Worm (Caenorhabditis elegans) whole organism, L4 larva: Measurements from ENCODE around the gene cutl-28.

Experiments used
- D1046.2 ChIP-seq: fragments of 200-800 bp; sonication (Bioruptor generic); IDR thresholded peaks from 2 replicates; pipeline ENCODE4 v1.3.6; 2022; ENCODE audit warnings: missing genetic modification characterization, missing compliant biosample characterization
- F37D6.2 ChIP-seq: sonication (generic microtip); optimal IDR thresholded peaks from 2 replicates; lab custom pipeline; 2016; ENCODE audit warnings: mild to moderate bottlenecking, missing genetic modification characterization, missing compliant biosample characterization
- F44E2.7 ChIP-seq: fragments of 200-800 bp; sonication (Bioruptor generic); IDR thresholded peaks from 2 replicates; pipeline ENCODE4 v2.1.2; 2022; ENCODE audit warnings: missing genetic modification characterization, missing compliant biosample characterization
- R02D3.7 ChIP-seq: fragments of 150-350 bp; sonication (generic microtip); optimal IDR thresholded peaks from 3 replicates; lab custom pipeline; 2014; ENCODE audit warnings: missing biosample characterization, missing genetic modification characterization
- T20F7.1 ChIP-seq: fragments of 200-800 bp; sonication (Bioruptor generic); optimal IDR thresholded peaks from 2 replicates; lab custom pipeline; 2018; ENCODE audit warnings: mild to moderate bottlenecking, missing genetic modification characterization, missing compliant biosample characterization
- Y5F2A.4 ChIP-seq: fragments of 200-800 bp; sonication (Bioruptor generic); optimal IDR thresholded peaks from 2 replicates; lab custom pipeline; 2018; ENCODE audit warnings: mild to moderate bottlenecking, missing genetic modification characterization, missing compliant biosample characterization
- ZK337.2 ChIP-seq: fragments of 200-800 bp; sonication (Bioruptor generic); IDR thresholded peaks from 2 replicates; pipeline ENCODE4 v1.3.6; 2022; ENCODE audit warnings: missing genetic modification reagents, missing genetic modification characterization, missing compliant biosample characterization
- arid-1 ChIP-seq: fragments of 200-800 bp; sonication (Bioruptor generic); conservative IDR thresholded peaks from 2 replicates; pipeline ENCODE4 v1.3.6; 2022; ENCODE audit warnings: missing genetic modification reagents, missing genetic modification characterization, missing compliant biosample characterization
- ceh-20 ChIP-seq: fragments of 200-800 bp; sonication (Bioruptor generic); IDR thresholded peaks from 2 replicates; pipeline ENCODE4 v1.3.6; 2022; ENCODE audit warnings: missing genetic modification reagents, missing genetic modification characterization, missing compliant biosample characterization
- ceh-28 ChIP-seq: fragments of 150-350 bp; optimal IDR thresholded peaks from 2 replicates; lab custom pipeline; 2014; ENCODE audit warnings: missing biosample characterization, missing genetic modification reagents, missing genetic modification characterization
- ceh-32 ChIP-seq: sonication (generic microtip); optimal IDR thresholded peaks from 2 replicates; lab custom pipeline; 2016; ENCODE audit warnings: mild to moderate bottlenecking, missing genetic modification characterization, missing compliant biosample characterization; ENCODE audit not compliant: poor library complexity
- ceh-44 ChIP-seq: fragments of 200-800 bp; sonication (Bioruptor generic); IDR thresholded peaks from 2 replicates; pipeline ENCODE4 v1.3.6; 2022; ENCODE audit warnings: missing genetic modification reagents, missing genetic modification characterization, missing compliant biosample characterization
- ceh-62 ChIP-seq: sonication (generic microtip); optimal IDR thresholded peaks from 2 replicates; lab custom pipeline; 2017; ENCODE audit warnings: missing biosample characterization, missing genetic modification characterization
- cey-2 ChIP-seq: sonication (generic microtip); optimal IDR thresholded peaks from 3 replicates; lab custom pipeline; 2017; ENCODE audit warnings: missing genetic modification characterization, mild to moderate bottlenecking, missing compliant biosample characterization, antibody characterized with exemption, borderline replicate concordance; ENCODE audit not compliant: insufficient read depth
- ctbp-1 ChIP-seq: fragments of 200-800 bp; sonication (Bioruptor generic); IDR thresholded peaks from 2 replicates; pipeline ENCODE4 v1.3.6; 2022; ENCODE audit warnings: missing genetic modification reagents, missing genetic modification characterization, missing compliant biosample characterization
- daf-12 ChIP-seq: fragments of 150-350 bp; optimal IDR thresholded peaks from 2 replicates; lab custom pipeline; 2014; ENCODE audit warnings: missing biosample characterization, missing genetic modification reagents, missing genetic modification characterization
- daf-19 ChIP-seq: fragments of 200-800 bp; sonication (Bioruptor generic); conservative IDR thresholded peaks from 2 replicates; pipeline ENCODE4 v1.3.6; 2022; ENCODE audit warnings: missing genetic modification characterization, missing compliant biosample characterization
- dmd-6 ChIP-seq: fragments of 200-800 bp; sonication (Bioruptor generic); IDR thresholded peaks from 2 replicates; pipeline ENCODE4 v1.3.6; 2022; ENCODE audit warnings: missing genetic modification reagents, missing genetic modification characterization, missing compliant biosample characterization
- dmd-8 ChIP-seq: fragments of 200-800 bp; sonication (Bioruptor generic); IDR thresholded peaks from 2 replicates; pipeline ENCODE4 v1.3.6; 2022; ENCODE audit warnings: missing genetic modification characterization, missing compliant biosample characterization
- dmd-9 ChIP-seq: fragments of 200-800 bp; sonication (Bioruptor generic); IDR thresholded peaks from 2 replicates; pipeline ENCODE4 v1.3.6; 2022; ENCODE audit warnings: missing genetic modification reagents, missing genetic modification characterization, missing compliant biosample characterization
- duxl-1 ChIP-seq: sonication (generic microtip); optimal IDR thresholded peaks from 2 replicates; lab custom pipeline; 2016; ENCODE audit warnings: mild to moderate bottlenecking, missing genetic modification characterization, moderate library complexity, missing compliant biosample characterization; ENCODE audit not compliant: poor library complexity
- egl-43 ChIP-seq: fragments of 200-800 bp; sonication (Bioruptor generic); IDR thresholded peaks from 2 replicates; pipeline ENCODE4 v1.3.6; 2022; ENCODE audit warnings: missing genetic modification reagents, missing genetic modification characterization, missing compliant biosample characterization
- hif-1 ChIP-seq, 2 experiments: sonication (generic microtip); optimal IDR thresholded peaks; 2 replicates each; lab custom pipeline; 2016 to 2017; ENCODE audit warnings: missing compliant biosample characterization in 2 of 2, missing genetic modification characterization in 2 of 2, missing genetic modification reagents in 2 of 2, missing genotype in 2 of 2, mild to moderate bottlenecking in 1 of 2
- hmg-1.1 ChIP-seq: fragments of 200-800 bp; sonication (Bioruptor generic); IDR thresholded peaks from 2 replicates; pipeline ENCODE4 v1.3.6; 2022; ENCODE audit warnings: missing genetic modification reagents, missing genetic modification characterization, missing compliant biosample characterization
- lin-13 ChIP-seq: fragments of 150-350 bp; optimal IDR thresholded peaks from 2 replicates; lab custom pipeline; 2014; ENCODE audit warnings: missing biosample characterization, missing genetic modification reagents, missing genetic modification characterization
- lin-29 ChIP-seq: fragments of 200-800 bp; sonication (Bioruptor generic); IDR thresholded peaks from 2 replicates; pipeline ENCODE4 v1.3.6; 2022; ENCODE audit warnings: missing genetic modification reagents, missing genetic modification characterization, missing compliant biosample characterization
- lin-38 ChIP-seq: fragments of 200-800 bp; sonication (Bioruptor generic); IDR thresholded peaks from 2 replicates; pipeline ENCODE4 v1.3.6; 2022; ENCODE audit warnings: missing genetic modification reagents, missing genetic modification characterization, missing compliant biosample characterization
- lir-3 ChIP-seq: sonication (generic microtip); optimal IDR thresholded peaks from 2 replicates; lab custom pipeline; 2016; ENCODE audit warnings: mild to moderate bottlenecking, missing genetic modification characterization, missing compliant biosample characterization
- madf-5 ChIP-seq, 2 experiments: fragments of 200-800 bp; sonication (Bioruptor generic); IDR thresholded peaks; 2 replicates each; pipeline ENCODE4 v1.3.6; 2022; ENCODE audit warnings: missing compliant biosample characterization in 2 of 2, missing genetic modification characterization in 2 of 2
- madf-9 ChIP-seq: fragments of 200-800 bp; sonication (Bioruptor generic); conservative IDR thresholded peaks from 2 replicates; pipeline ENCODE4 v1.3.6; 2022; ENCODE audit warnings: missing genetic modification reagents, missing genetic modification characterization, missing compliant biosample characterization
- mdl-1 ChIP-seq, 2 experiments: fragments of 150-350 bp in 1 of 2; sonication (generic microtip) in 1 of 2; optimal IDR thresholded peaks; 2 replicates each; lab custom pipeline; 2014 to 2017; ENCODE audit warnings: missing biosample characterization in 2 of 2, missing genetic modification characterization in 2 of 2
- mep-1 ChIP-seq: fragments of 150-350 bp; sonication (generic microtip); optimal IDR thresholded peaks from 3 replicates; lab custom pipeline; 2014; ENCODE audit warnings: missing biosample characterization, missing genetic modification characterization
- mxl-2 ChIP-seq: fragments of 200-800 bp; sonication (Bioruptor generic); conservative IDR thresholded peaks from 2 replicates; pipeline ENCODE4 v1.3.6; 2022; ENCODE audit warnings: missing genetic modification reagents, missing genetic modification characterization, missing compliant biosample characterization
- mxl-3 ChIP-seq: fragments of 200-800 bp; sonication (Bioruptor generic); optimal IDR thresholded peaks from 2 replicates; lab custom pipeline; 2018; ENCODE audit warnings: mild to moderate bottlenecking, missing genetic modification characterization, missing compliant biosample characterization
- nhr-111 ChIP-seq: fragments of 200-800 bp; sonication (Bioruptor generic); optimal IDR thresholded peaks from 2 replicates; lab custom pipeline; 2018; ENCODE audit warnings: mild to moderate bottlenecking, missing genetic modification characterization, missing compliant biosample characterization
- nhr-28 ChIP-seq: fragments of 150-350 bp; optimal IDR thresholded peaks from 2 replicates; lab custom pipeline; 2014; ENCODE audit warnings: missing biosample characterization, missing genetic modification characterization
- nhr-42 ChIP-seq: fragments of 200-800 bp; sonication (Bioruptor generic); IDR thresholded peaks from 2 replicates; pipeline ENCODE4 v1.3.6; 2022; ENCODE audit warnings: missing genetic modification characterization, missing compliant biosample characterization
- nhr-76 ChIP-seq: fragments of 150-350 bp; optimal IDR thresholded peaks from 2 replicates; lab custom pipeline; 2014; ENCODE audit warnings: missing biosample characterization, missing genetic modification characterization
- php-3 ChIP-seq: fragments of 200-800 bp; sonication (Bioruptor generic); IDR thresholded peaks from 2 replicates; pipeline ENCODE4 v1.3.6; 2022; ENCODE audit warnings: missing genetic modification reagents, missing genetic modification characterization, missing compliant biosample characterization
- saeg-2 ChIP-seq: fragments of 200-800 bp; sonication (Bioruptor generic); IDR thresholded peaks from 2 replicates; pipeline ENCODE4 v1.3.6; 2022; ENCODE audit warnings: missing genetic modification reagents, missing genetic modification characterization, missing compliant biosample characterization
- sdz-12 ChIP-seq: fragments of 200-800 bp; sonication (Bioruptor generic); optimal IDR thresholded peaks from 2 replicates; lab custom pipeline; 2018; ENCODE audit warnings: mild to moderate bottlenecking, missing genetic modification characterization, missing compliant biosample characterization
- set-16 ChIP-seq: fragments of 200-800 bp; sonication (Bioruptor generic); IDR thresholded peaks from 2 replicates; pipeline ENCODE4 v1.3.6; 2022; ENCODE audit warnings: missing genetic modification reagents, missing genetic modification characterization, missing compliant biosample characterization
- unc-130 ChIP-seq: sonication (generic microtip); optimal IDR thresholded peaks from 2 replicates; lab custom pipeline; 2016; ENCODE audit warnings: missing genetic modification reagents, missing genetic modification characterization, missing compliant biosample characterization
- unc-62 ChIP-seq, 3 experiments: fragments of 150-350 bp in 1 of 3; sonication (generic microtip); optimal IDR thresholded peaks in 2 of 3; peaks in 1 of 3; 1 replicate in 1 of 3; 2 replicates in 2 of 3; lab custom pipeline; 2014 to 2017; ENCODE audit warnings: missing biosample characterization in 3 of 3, missing genetic modification characterization in 3 of 3, missing genetic modification reagents in 3 of 3, missing genotype in 1 of 3
- zfp-3 ChIP-seq: fragments of 200-800 bp; sonication (Bioruptor generic); conservative IDR thresholded peaks from 2 replicates; pipeline ENCODE4 v1.3.6; 2022; ENCODE audit warnings: missing genetic modification reagents, missing genetic modification characterization, missing compliant biosample characterization
- zip-11 ChIP-seq: fragments of 200-800 bp; sonication (Bioruptor generic); IDR thresholded peaks from 2 replicates; pipeline ENCODE4 v1.3.6; 2022; ENCODE audit warnings: missing genetic modification characterization, missing compliant biosample characterization
- ztf-7 ChIP-seq: fragments of 150-350 bp; optimal IDR thresholded peaks from 2 replicates; lab custom pipeline; 2014; ENCODE audit warnings: missing biosample characterization, missing genetic modification characterization

The cutl-28 gene

DNA sequence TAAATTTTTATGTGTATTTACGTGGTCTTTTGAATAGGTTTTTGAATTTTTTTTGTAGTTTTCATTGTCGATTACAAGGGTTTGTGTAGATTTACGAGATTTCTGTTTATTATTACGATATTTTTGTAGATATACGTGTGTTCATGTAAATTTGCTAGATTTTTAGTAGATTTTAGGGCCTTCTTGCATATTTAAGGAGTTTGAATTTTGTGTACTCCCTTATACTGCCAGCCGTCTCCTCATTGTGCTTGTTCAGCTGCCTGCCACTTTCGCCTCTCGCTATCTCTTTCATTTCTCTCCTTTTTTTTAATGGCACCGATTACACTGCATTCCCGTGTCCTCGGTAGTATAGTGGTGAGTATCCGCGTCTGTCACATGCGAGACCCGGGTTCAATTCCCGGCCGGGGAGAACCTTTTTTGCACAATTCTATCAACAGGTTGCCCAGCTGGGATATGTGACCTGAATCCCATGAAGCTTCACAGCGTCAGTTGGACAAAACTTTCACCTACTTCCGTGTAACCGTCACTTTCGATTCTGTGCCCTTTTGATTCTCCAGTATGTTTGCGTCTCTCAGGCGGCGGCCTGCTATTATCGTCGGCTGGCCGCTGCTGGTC is 1.5 kb upstream of the cutl-28 start (continued):
- TF ChIP-seq unc-130 (GFP tag; lab: Kevin White, UChicago) (peak; percentile 68), hmg-1.1 (peak; percentile 90), cey-2 (tag; lab: Kevin White, UChicago) (no peak), mep-1 (tag; lab: Kevin White, UChicago) (no peak), zfp-3 (peak; percentile 70; the same call in 1 of the 2 replicates), madf-5 (GFP tag; IDR thresholded peaks at IDR 0.05; lab: Robert Waterston, UW) (peak; percentile 48 to 77; a peak in 1 of 4 replicates), dmd-6 (GFP tag; lab: Robert Waterston, UW) (peak; percentile 71), ceh-32 (tag; lab: Kevin White, UChicago) (no peak), F37D6.2 (tag; lab: Kevin White, UChicago) (peak; percentile 41), mxl-3 (GFP tag; lab: Kevin White, UChicago) (peak; percentile 77), unc-62 (GFP tag; optimal IDR thresholded peaks at IDR 0.05 in 1 of 2; lab: Kevin White, UChicago) (peak in 1 of 2 experiments; percentile 87), unc-62 (tag; optimal IDR thresholded peaks at IDR 0.05; lab: Kevin White, UChicago) (no peak), php-3 (GFP tag; lab: Robert Waterston, UW) (peak; percentile 58), ceh-62 (tag; lab: Kevin White, UChicago) (no peak), zip-11 (GFP tag; lab: Robert Waterston, UW) (no peak; the same call in 1 of the 2 replicates), ZK337.2 (peak; percentile 65), daf-12 (tag; lab: Kevin White, UChicago) (no peak), dmd-9 (GFP tag; lab: Robert Waterston, UW) (peak; percentile 83), madf-9 (GFP tag; lab: Robert Waterston, UW) (peak; percentile 81), nhr-76 (tag; lab: Kevin White, UChicago) (no peak), F44E2.7 (GFP tag; lab: Robert Waterston, UW) (0 out of 2 replicates have a peak, but pooled peaks have one; percentile 69), duxl-1 (tag; lab: Kevin White, UChicago) (peak; percentile 16), nhr-111 (peak; percentile 82), dmd-8 (peak; percentile 91), lir-3 (tag; lab: Kevin White, UChicago) (peak; percentile 62), ztf-7 (tag; lab: Kevin White, UChicago) (peak; percentile 57), set-16 (GFP tag; lab: Robert Waterston, UW) (peak; percentile 50; the same call in 1 of the 2 replicates), saeg-2 (GFP tag; lab: Robert Waterston, UW) (0 out of 2 replicates have a peak, but pooled peaks have one; percentile 12), arid-1 (GFP tag; lab: Robert Waterston, UW) (peak; percentile 80), daf-19 (GFP tag; lab: Robert Waterston, UW) (peak; percentile 80), R02D3.7 (tag; lab: Kevin White, UChicago) (peak; percentile 6), ctbp-1 (GFP tag; lab: Robert Waterston, UW) (peak; percentile 81), egl-43 (GFP tag; lab: Robert Waterston, UW) (peak; percentile 94), ceh-44 (GFP tag; lab: Robert Waterston, UW) (peak; percentile 62; the same call in 1 of the 2 replicates), Y5F2A.4 (GFP tag; lab: Kevin White, UChicago) (peak; percentile 69), D1046.2 (peak; percentile 82; the same call in 1 of the 2 replicates), hif-1 (tag; optimal IDR thresholded peaks at IDR 0.05; lab: Kevin White, UChicago) (peak in 1 of 2 experiments; percentile 62), sdz-12 (GFP tag; lab: Kevin White, UChicago) (peak; percentile 73), mdl-1 (tag; optimal IDR thresholded peaks at IDR 0.05; lab: Kevin White, UChicago) (peak in 1 of 2 experiments; percentile 73), nhr-28 (tag; lab: Kevin White, UChicago) (peak; percentile 38), lin-29 (0 out of 2 replicates have a peak, but pooled peaks have one; percentile 35), ceh-20 (GFP tag; lab: Robert Waterston, UW) (peak; percentile 52; the same call in 1 of the 2 replicates), mxl-2 (0 out of 2 replicates have a peak, but pooled peaks have one; percentile 40), lin-38 (GFP tag; lab: Robert Waterston, UW) (peak; percentile 80; the same call in 1 of the 2 replicates), lin-13 (no peak), T20F7.1 (GFP tag; lab: Kevin White, UChicago) (no peak), ceh-28 (tag; lab: Kevin White, UChicago) (no peak), nhr-42 (GFP tag; lab: Robert Waterston, UW) (peak; percentile 73; the same call in 1 of the 2 replicates)
